Worm (Caenorhabditis elegans) whole organism, L4 larva: ENCODE results near the gene C51E3.10.

Source experiments
- D1046.2 ChIP-seq: fragments of 200-800 bp; sonication (Bioruptor generic); IDR thresholded peaks from 2 replicates; pipeline ENCODE4 v1.3.6; 2022; ENCODE audit warnings: missing genetic modification characterization, missing compliant biosample characterization
- F10B5.3 ChIP-seq: sonication (generic microtip); optimal IDR thresholded peaks from 2 replicates; lab custom pipeline; 2016; ENCODE audit warnings: mild to moderate bottlenecking, missing genetic modification characterization, missing compliant biosample characterization
- F26F4.8 ChIP-seq: fragments of 200-800 bp; sonication (Bioruptor generic); conservative IDR thresholded peaks from 2 replicates; pipeline ENCODE4 v1.3.6; 2022; ENCODE audit warnings: missing genetic modification characterization, missing compliant biosample characterization
- F49E8.2 ChIP-seq: sonication (generic microtip); optimal IDR thresholded peaks from 2 replicates; lab custom pipeline; 2016; ENCODE audit warnings: missing compliant biosample characterization, mild to moderate bottlenecking, missing genetic modification characterization, borderline replicate concordance
- R02D3.7 ChIP-seq: fragments of 150-350 bp; sonication (generic microtip); optimal IDR thresholded peaks from 3 replicates; lab custom pipeline; 2014; ENCODE audit warnings: missing biosample characterization, missing genetic modification characterization
- Y48G9A.11 ChIP-seq: fragments of 200-800 bp; sonication (Bioruptor generic); IDR thresholded peaks from 2 replicates; pipeline ENCODE4 v1.3.6; 2022; ENCODE audit warnings: missing genetic modification reagents, missing genetic modification characterization, missing compliant biosample characterization
- Y5F2A.4 ChIP-seq: fragments of 200-800 bp; sonication (Bioruptor generic); optimal IDR thresholded peaks from 2 replicates; lab custom pipeline; 2018; ENCODE audit warnings: mild to moderate bottlenecking, missing genetic modification characterization, missing compliant biosample characterization
- ZK546.5 ChIP-seq, 2 experiments: sonication (generic microtip); optimal IDR thresholded peaks; 2 replicates each; lab custom pipeline; 2017; ENCODE audit warnings: missing biosample characterization in 2 of 2, missing genetic modification characterization in 2 of 2
- aha-1 ChIP-seq: fragments of 150-350 bp; peaks from one replicate; lab custom pipeline; 2014; ENCODE audit warnings: missing biosample characterization, missing genetic modification characterization
- attf-4 ChIP-seq: sonication (generic microtip); optimal IDR thresholded peaks from 3 replicates; lab custom pipeline; 2017; ENCODE audit warnings: missing biosample characterization, missing genetic modification characterization
- ceh-28 ChIP-seq: fragments of 150-350 bp; optimal IDR thresholded peaks from 2 replicates; lab custom pipeline; 2014; ENCODE audit warnings: missing biosample characterization, missing genetic modification reagents, missing genetic modification characterization
- ceh-32 ChIP-seq: sonication (generic microtip); optimal IDR thresholded peaks from 2 replicates; lab custom pipeline; 2016; ENCODE audit warnings: mild to moderate bottlenecking, missing genetic modification characterization, missing compliant biosample characterization; ENCODE audit not compliant: poor library complexity
- ceh-62 ChIP-seq: sonication (generic microtip); optimal IDR thresholded peaks from 2 replicates; lab custom pipeline; 2017; ENCODE audit warnings: missing biosample characterization, missing genetic modification characterization
- ceh-82 ChIP-seq: sonication (generic microtip); optimal IDR thresholded peaks from 2 replicates; lab custom pipeline; 2017; ENCODE audit warnings: missing biosample characterization, missing genetic modification characterization
- cey-2 ChIP-seq: sonication (generic microtip); optimal IDR thresholded peaks from 3 replicates; lab custom pipeline; 2017; ENCODE audit warnings: missing genetic modification characterization, mild to moderate bottlenecking, missing compliant biosample characterization, antibody characterized with exemption, borderline replicate concordance; ENCODE audit not compliant: insufficient read depth
- daf-16 ChIP-seq, 3 experiments: sonication (generic microtip); optimal IDR thresholded peaks; 2 replicates each; lab custom pipeline; 2016 to 2017; ENCODE audit warnings: missing genetic modification characterization in 3 of 3, missing genetic modification reagents in 3 of 3, mild to moderate bottlenecking in 2 of 3, missing compliant biosample characterization in 2 of 3, missing biosample characterization in 1 of 3, moderate library complexity in 1 of 3
- daf-19 ChIP-seq: fragments of 200-800 bp; sonication (Bioruptor generic); conservative IDR thresholded peaks from 2 replicates; pipeline ENCODE4 v1.3.6; 2022; ENCODE audit warnings: missing genetic modification characterization, missing compliant biosample characterization
- daf-8 ChIP-seq: fragments of 200-800 bp; sonication (Bioruptor generic); IDR thresholded peaks from 2 replicates; pipeline ENCODE4 v1.3.6; 2022; ENCODE audit warnings: missing genetic modification characterization, missing compliant biosample characterization
- dmd-6 ChIP-seq: fragments of 200-800 bp; sonication (Bioruptor generic); IDR thresholded peaks from 2 replicates; pipeline ENCODE4 v1.3.6; 2022; ENCODE audit warnings: missing genetic modification reagents, missing genetic modification characterization, missing compliant biosample characterization
- dmd-9 ChIP-seq: fragments of 200-800 bp; sonication (Bioruptor generic); IDR thresholded peaks from 2 replicates; pipeline ENCODE4 v1.3.6; 2022; ENCODE audit warnings: missing genetic modification reagents, missing genetic modification characterization, missing compliant biosample characterization
- dpl-1 ChIP-seq: fragments of 150-350 bp; optimal IDR thresholded peaks from 2 replicates; lab custom pipeline; 2014; ENCODE audit warnings: missing biosample characterization, missing genetic modification reagents, missing genetic modification characterization
- duxl-1 ChIP-seq: sonication (generic microtip); optimal IDR thresholded peaks from 2 replicates; lab custom pipeline; 2016; ENCODE audit warnings: mild to moderate bottlenecking, missing genetic modification characterization, moderate library complexity, missing compliant biosample characterization; ENCODE audit not compliant: poor library complexity
- dve-1 ChIP-seq: sonication (generic microtip); optimal IDR thresholded peaks from 2 replicates; lab custom pipeline; 2017; ENCODE audit warnings: antibody characterized with exemption, mild to moderate bottlenecking, missing genetic modification characterization, missing compliant biosample characterization; ENCODE audit not compliant: insufficient read depth
- fkh-10 ChIP-seq: fragments of 150-350 bp; optimal IDR thresholded peaks from 2 replicates; lab custom pipeline; 2014; ENCODE audit warnings: missing biosample characterization, missing genetic modification reagents, missing genetic modification characterization
- gei-8 ChIP-seq: fragments of 200-800 bp; sonication (Bioruptor generic); optimal IDR thresholded peaks from 2 replicates; lab custom pipeline; 2018; ENCODE audit warnings: mild to moderate bottlenecking, missing genetic modification characterization, missing compliant biosample characterization
- hif-1 ChIP-seq, 2 experiments: sonication (generic microtip); optimal IDR thresholded peaks; 2 replicates each; lab custom pipeline; 2016 to 2017; ENCODE audit warnings: missing compliant biosample characterization in 2 of 2, missing genetic modification characterization in 2 of 2, missing genetic modification reagents in 2 of 2, missing genotype in 2 of 2, mild to moderate bottlenecking in 1 of 2
- lin-13 ChIP-seq: fragments of 150-350 bp; optimal IDR thresholded peaks from 2 replicates; lab custom pipeline; 2014; ENCODE audit warnings: missing biosample characterization, missing genetic modification reagents, missing genetic modification characterization
- lin-38 ChIP-seq: fragments of 200-800 bp; sonication (Bioruptor generic); IDR thresholded peaks from 2 replicates; pipeline ENCODE4 v1.3.6; 2022; ENCODE audit warnings: missing genetic modification reagents, missing genetic modification characterization, missing compliant biosample characterization
- lin-39 ChIP-seq: fragments of 150-350 bp; optimal IDR thresholded peaks from 2 replicates; lab custom pipeline; 2014; ENCODE audit warnings: missing biosample characterization, missing genetic modification reagents, missing genetic modification characterization
- mep-1 ChIP-seq: fragments of 150-350 bp; sonication (generic microtip); optimal IDR thresholded peaks from 3 replicates; lab custom pipeline; 2014; ENCODE audit warnings: missing biosample characterization, missing genetic modification characterization
- mes-2 ChIP-seq: sonication (generic microtip); optimal IDR thresholded peaks from 2 replicates; lab custom pipeline; 2016; ENCODE audit warnings: missing genotype, mild to moderate bottlenecking, missing genetic modification characterization, missing compliant biosample characterization; ENCODE audit not compliant: poor library complexity, severe bottlenecking
- nhr-237 ChIP-seq: sonication (generic microtip); optimal IDR thresholded peaks from 2 replicates; lab custom pipeline; 2017; ENCODE audit warnings: missing biosample characterization, missing genetic modification characterization
- nhr-25 ChIP-seq: sonication (generic microtip); optimal IDR thresholded peaks from 2 replicates; lab custom pipeline; 2017; ENCODE audit warnings: missing genetic modification characterization, mild to moderate bottlenecking, missing compliant biosample characterization, antibody characterized with exemption, moderate library complexity, borderline replicate concordance; ENCODE audit not compliant: insufficient read depth
- nhr-28 ChIP-seq: fragments of 150-350 bp; optimal IDR thresholded peaks from 2 replicates; lab custom pipeline; 2014; ENCODE audit warnings: missing biosample characterization, missing genetic modification characterization
- nhr-41 ChIP-seq: fragments of 200-800 bp; sonication (Bioruptor generic); IDR thresholded peaks from 2 replicates; pipeline ENCODE4 v1.3.6; 2022; ENCODE audit warnings: missing genetic modification reagents, missing genetic modification characterization, missing compliant biosample characterization
- php-3 ChIP-seq: fragments of 200-800 bp; sonication (Bioruptor generic); IDR thresholded peaks from 2 replicates; pipeline ENCODE4 v1.3.6; 2022; ENCODE audit warnings: missing genetic modification reagents, missing genetic modification characterization, missing compliant biosample characterization
- pqm-1 ChIP-seq: sonication (generic microtip); optimal IDR thresholded peaks from 2 replicates; lab custom pipeline; 2017; ENCODE audit warnings: missing biosample characterization, missing genetic modification characterization
- rbr-2 ChIP-seq: sonication (generic microtip); optimal IDR thresholded peaks from 2 replicates; lab custom pipeline; 2016; ENCODE audit warnings: missing genotype, missing genetic modification characterization, missing compliant biosample characterization
- saeg-2 ChIP-seq: fragments of 200-800 bp; sonication (Bioruptor generic); IDR thresholded peaks from 2 replicates; pipeline ENCODE4 v1.3.6; 2022; ENCODE audit warnings: missing genetic modification reagents, missing genetic modification characterization, missing compliant biosample characterization
- sdz-12 ChIP-seq: fragments of 200-800 bp; sonication (Bioruptor generic); optimal IDR thresholded peaks from 2 replicates; lab custom pipeline; 2018; ENCODE audit warnings: mild to moderate bottlenecking, missing genetic modification characterization, missing compliant biosample characterization
- snpc-1.2 ChIP-seq: fragments of 200-800 bp; sonication (Bioruptor generic); IDR thresholded peaks from 2 replicates; pipeline ENCODE4 v1.3.6; 2022; ENCODE audit warnings: missing genetic modification reagents, missing genetic modification characterization, missing compliant biosample characterization
- spr-1 ChIP-seq: sonication (generic microtip); optimal IDR thresholded peaks from 2 replicates; lab custom pipeline; 2016; ENCODE audit warnings: mild to moderate bottlenecking, missing genetic modification characterization, missing compliant biosample characterization
- tag-97 ChIP-seq: fragments of 200-800 bp; sonication (Bioruptor generic); IDR thresholded peaks from 2 replicates; pipeline ENCODE4 v1.3.6; 2022; ENCODE audit warnings: missing genetic modification characterization, missing compliant biosample characterization
- tra-1 ChIP-seq: fragments of 200-800 bp; sonication (Bioruptor generic); IDR thresholded peaks from 2 replicates; pipeline ENCODE4 v1.3.6; 2022; ENCODE audit warnings: missing genetic modification reagents, missing genetic modification characterization, missing compliant biosample characterization
- unc-39 ChIP-seq: sonication (generic microtip); optimal IDR thresholded peaks from 2 replicates; lab custom pipeline; 2017; ENCODE audit warnings: missing biosample characterization, missing genetic modification characterization
- unc-62 ChIP-seq, 3 experiments: fragments of 150-350 bp in 1 of 3; sonication (generic microtip); optimal IDR thresholded peaks in 2 of 3; peaks in 1 of 3; 1 replicate in 1 of 3; 2 replicates in 2 of 3; lab custom pipeline; 2014 to 2017; ENCODE audit warnings: missing biosample characterization in 3 of 3, missing genetic modification characterization in 3 of 3, missing genetic modification reagents in 3 of 3, missing genotype in 1 of 3
- zag-1 ChIP-seq: fragments of 150-350 bp; optimal IDR thresholded peaks from 2 replicates; lab custom pipeline; 2014; ENCODE audit warnings: missing biosample characterization, missing genetic modification characterization
- ztf-11 ChIP-seq: fragments of 150-350 bp; optimal IDR thresholded peaks from 2 replicates; lab custom pipeline; 2014; ENCODE audit warnings: missing biosample characterization, missing genetic modification characterization

The C51E3.10 gene

ce11 chrV:10204863-10205338 lies 44.0 kb upstream of the C51E3.10 start, which contains the start of the genes ZK856.19 and ZK856.11 (continued):
- TF ChIP-seq unc-62 (GFP tag; optimal IDR thresholded peaks at IDR 0.05 in 1 of 2; lab: Kevin White, UChicago) (no peak), unc-62 (tag; optimal IDR thresholded peaks at IDR 0.05; lab: Kevin White, UChicago) (no peak), ceh-82 (tag; lab: Kevin White, UChicago) (no peak), mep-1 (tag; lab: Kevin White, UChicago) (peak; percentile 57), php-3 (GFP tag; lab: Robert Waterston, UW) (no peak), F26F4.8 (no peak), lin-13 (GFP tag; lab: Kevin White, UChicago) (no peak), ceh-62 (tag; lab: Kevin White, UChicago) (no peak), ZK546.5 (tag; optimal IDR thresholded peaks at IDR 0.05; lab: Kevin White, UChicago) (no peak), gei-8 (GFP tag; lab: Kevin White, UChicago) (no peak), dmd-6 (GFP tag; lab: Robert Waterston, UW) (peak; percentile 42; the same call in 1 of the 2 replicates), dpl-1 (GFP tag; lab: Kevin White, UChicago) (peak; percentile 57), pqm-1 (tag; lab: Kevin White, UChicago) (no peak), mes-2 (tag; lab: Kevin White, UChicago) (peak; percentile 72), hif-1 (tag; optimal IDR thresholded peaks at IDR 0.05; lab: Kevin White, UChicago) (no peak), ztf-11 (tag; lab: Kevin White, UChicago) (no peak), duxl-1 (peak; percentile 74), ceh-32 (tag; lab: Kevin White, UChicago) (no peak), nhr-25 (tag; lab: Kevin White, UChicago) (no peak), F49E8.2 (tag; lab: Kevin White, UChicago) (no peak), dve-1 (tag; lab: Kevin White, UChicago) (peak; percentile 44), dmd-9 (no peak), saeg-2 (GFP tag; lab: Robert Waterston, UW) (no peak), daf-8 (GFP tag; lab: Robert Waterston, UW) (no peak), lin-39 (tag; lab: Kevin White, UChicago) (no peak), spr-1 (tag; lab: Kevin White, UChicago) (no peak), nhr-237 (tag; lab: Kevin White, UChicago) (no peak), R02D3.7 (peak; percentile 13), lin-38 (peak; percentile 70)
- TF ChIP-seq, all 104 proteins: peak for 23

- TF ChIP-seq Y48G9A.11 (GFP tag; lab: Robert Waterston, UW), result no peak
- TF ChIP-seq nhr-41 (GFP tag; lab: Robert Waterston, UW), result no peak
- no peak for TF ChIP-seq aha-1 (tag; lab: Kevin White, UChicago)
- TF ChIP-seq cey-2 (tag; lab: Kevin White, UChicago), result no peak
- TF ChIP-seq mes-2 (tag; lab: Kevin White, UChicago), result peak; percentile 29
- no peak for TF ChIP-seq zag-1
- no peak for TF ChIP-seq daf-16 (GFP tag; optimal IDR thresholded peaks at IDR 0.05; lab: Kevin White, UChicago)
- peak; percentile 92 for TF ChIP-seq daf-16 (tag; optimal IDR thresholded peaks at IDR 0.05; lab: Kevin White, UChicago)
- TF ChIP-seq ceh-32 (tag; lab: Kevin White, UChicago), result no peak
- no peak for TF ChIP-seq tag-97 (GFP tag; lab: Robert Waterston, UW)
- TF ChIP-seq ceh-28 (tag; lab: Kevin White, UChicago), result peak; percentile 64
- no peak for TF ChIP-seq unc-39 (tag; lab: Kevin White, UChicago)
- no peak for TF ChIP-seq sdz-12
- TF ChIP-seq tra-1 (GFP tag; lab: Robert Waterston, UW), result no peak
- no peak for TF ChIP-seq rbr-2
- no peak for TF ChIP-seq daf-19 (GFP tag; lab: Robert Waterston, UW)
- TF ChIP-seq daf-8 (GFP tag; lab: Robert Waterston, UW), result no peak
- TF ChIP-seq F10B5.3, result no peak
- TF ChIP-seq D1046.2 (GFP tag; lab: Robert Waterston, UW), result no peak
- peak; percentile 81 for TF ChIP-seq nhr-28 (tag; lab: Kevin White, UChicago)
- TF ChIP-seq Y5F2A.4, result no peak
- no peak for TF ChIP-seq attf-4 (tag; lab: Kevin White, UChicago)
- TF ChIP-seq hif-1 (tag; optimal IDR thresholded peaks at IDR 0.05; lab: Kevin White, UChicago), result no peak
- TF ChIP-seq fkh-10 (GFP tag; lab: Kevin White, UChicago), result no peak
- TF ChIP-seq snpc-1.2 (GFP tag; lab: Robert Waterston, UW), result no peak
Measured at ce11 chrV:10203435-10204009, 42.6 kb upstream of the C51E3.10 start, which contains the start of gene chpf-1. TSS of gene chpf-1 (minus strand) at chrV:10203485.
